Worm (Caenorhabditis elegans) whole organism, late embryonic: ENCODE measurements around the gene dlc-3.

Experiments used
- C08G9.2 ChIP-seq: sonication (generic microtip); optimal IDR thresholded peaks from 2 replicates; lab custom pipeline; 2016; ENCODE audit warnings: mild to moderate bottlenecking, missing genetic modification characterization, moderate library complexity, missing compliant biosample characterization
- C38D4.7 ChIP-seq: fragments of 200-800 bp; sonication (Bioruptor generic); optimal IDR thresholded peaks from 2 replicates; lab custom pipeline; 2018; ENCODE audit warnings: mild to moderate bottlenecking, missing genetic modification characterization, moderate library complexity, missing compliant biosample characterization
- K02D7.2 ChIP-seq: sonication (generic microtip); optimal IDR thresholded peaks from 2 replicates; lab custom pipeline; 2017; ENCODE audit warnings: mild to moderate bottlenecking, missing genetic modification characterization, missing compliant biosample characterization
- ama-1 ChIP-seq: fragments of 150-350 bp; optimal IDR thresholded peaks from 2 replicates; lab custom pipeline; 2014
- ceh-14 ChIP-seq: sonication (generic microtip); optimal IDR thresholded peaks from 2 replicates; lab custom pipeline; 2016; ENCODE audit warnings: missing genotype, missing genetic modification characterization, missing compliant biosample characterization
- ceh-18 ChIP-seq: sonication (generic microtip); optimal IDR thresholded peaks from 2 replicates; lab custom pipeline; 2016; ENCODE audit warnings: missing genetic modification characterization, missing compliant biosample characterization
- ceh-19 ChIP-seq: fragments of 200-800 bp; sonication (Bioruptor generic); optimal IDR thresholded peaks from 2 replicates; lab custom pipeline; 2018; ENCODE audit warnings: mild to moderate bottlenecking, missing genetic modification characterization, missing compliant biosample characterization
- ceh-31 ChIP-seq: sonication (generic microtip); optimal IDR thresholded peaks from 2 replicates; lab custom pipeline; 2016; ENCODE audit warnings: missing genetic modification characterization, missing compliant biosample characterization
- ceh-34 ChIP-seq: sonication (generic microtip); optimal IDR thresholded peaks from 2 replicates; lab custom pipeline; 2016; ENCODE audit warnings: mild to moderate bottlenecking, missing genetic modification characterization, missing compliant biosample characterization
- ceh-6 ChIP-seq: fragments of 200-800 bp; sonication (Bioruptor generic); optimal IDR thresholded peaks from 2 replicates; lab custom pipeline; 2018; ENCODE audit warnings: mild to moderate bottlenecking, missing genetic modification characterization, missing compliant biosample characterization
- ceh-9 ChIP-seq: sonication (generic microtip); optimal IDR thresholded peaks from 2 replicates; lab custom pipeline; 2016; ENCODE audit warnings: mild to moderate bottlenecking, missing genetic modification characterization, inconsistent platforms, missing compliant biosample characterization
- dmd-4 ChIP-seq: sonication (generic microtip); optimal IDR thresholded peaks from 2 replicates; lab custom pipeline; 2016; ENCODE audit warnings: borderline replicate concordance, missing genetic modification characterization, missing compliant biosample characterization
- fax-1 ChIP-seq: sonication (generic microtip); optimal IDR thresholded peaks from 2 replicates; lab custom pipeline; 2016; ENCODE audit warnings: missing genotype, missing genetic modification characterization, missing compliant biosample characterization
- fkh-10 ChIP-seq: fragments of 150-350 bp; optimal IDR thresholded peaks from 2 replicates; lab custom pipeline; 2014; ENCODE audit warnings: missing biosample characterization, missing genetic modification reagents, missing genetic modification characterization
- hlh-13 ChIP-seq: fragments of 200-800 bp; sonication (Bioruptor generic); optimal IDR thresholded peaks from 2 replicates; lab custom pipeline; 2018; ENCODE audit warnings: mild to moderate bottlenecking, missing genetic modification characterization, missing compliant biosample characterization
- hlh-30 ChIP-seq: sonication (generic microtip); optimal IDR thresholded peaks from 2 replicates; lab custom pipeline; 2017; ENCODE audit warnings: antibody characterized with exemption, missing genetic modification characterization, missing compliant biosample characterization; ENCODE audit not compliant: insufficient read depth
- hlh-6 ChIP-seq: sonication (generic microtip); optimal IDR thresholded peaks from 2 replicates; lab custom pipeline; 2016; ENCODE audit warnings: missing genotype, missing genetic modification characterization, missing compliant biosample characterization
- lin-11 ChIP-seq: fragments of 200-800 bp; sonication (Bioruptor generic); optimal IDR thresholded peaks from 2 replicates; lab custom pipeline; 2018; ENCODE audit warnings: mild to moderate bottlenecking, missing genetic modification characterization, missing compliant biosample characterization
- mec-3 ChIP-seq: sonication (generic microtip); optimal IDR thresholded peaks from 2 replicates; lab custom pipeline; 2016; ENCODE audit warnings: borderline replicate concordance, missing genetic modification characterization, missing compliant biosample characterization
- nhr-11 ChIP-seq: fragments of 150-350 bp; optimal IDR thresholded peaks from 2 replicates; lab custom pipeline; 2014; ENCODE audit warnings: missing biosample characterization, missing genetic modification characterization
- pag-3 ChIP-seq: sonication (generic microtip); optimal IDR thresholded peaks from 2 replicates; lab custom pipeline; 2016; ENCODE audit warnings: missing compliant biosample characterization, missing genetic modification characterization, borderline replicate concordance
- pax-1 ChIP-seq: fragments of 150-350 bp; optimal IDR thresholded peaks from 2 replicates; lab custom pipeline; 2014; ENCODE audit warnings: missing biosample characterization, missing genetic modification characterization
- pha-2 ChIP-seq: sonication (generic microtip); optimal IDR thresholded peaks from 2 replicates; lab custom pipeline; 2017; ENCODE audit warnings: mild to moderate bottlenecking, missing genetic modification characterization, missing compliant biosample characterization
- pros-1 ChIP-seq: fragments of 150-350 bp; optimal IDR thresholded peaks from 2 replicates; lab custom pipeline; 2014; ENCODE audit warnings: missing biosample characterization, missing genetic modification reagents, missing genetic modification characterization
- ref-2 ChIP-seq: sonication (generic microtip); optimal IDR thresholded peaks from 2 replicates; lab custom pipeline; 2016; ENCODE audit warnings: missing genetic modification characterization, missing compliant biosample characterization
- sdc-2 ChIP-seq: sonication (generic microtip); optimal IDR thresholded peaks from 2 replicates; lab custom pipeline; 2016; ENCODE audit warnings: missing genotype, missing genetic modification characterization, missing compliant biosample characterization
- sox-2 ChIP-seq: fragments of 200-800 bp; sonication (Bioruptor generic); IDR thresholded peaks from 2 replicates; pipeline ENCODE4 v1.3.6; 2022; ENCODE audit warnings: missing genetic modification reagents, missing genetic modification characterization, missing compliant biosample characterization
- sox-4 ChIP-seq: sonication (generic microtip); optimal IDR thresholded peaks from 2 replicates; lab custom pipeline; 2017; ENCODE audit warnings: mild to moderate bottlenecking, missing genetic modification characterization, inconsistent platforms, missing compliant biosample characterization
- tbx-2 ChIP-seq: sonication (generic microtip); optimal IDR thresholded peaks from 2 replicates; lab custom pipeline; 2016; ENCODE audit warnings: missing genetic modification characterization, missing compliant biosample characterization
- tbx-7 ChIP-seq: sonication (generic microtip); optimal IDR thresholded peaks from 2 replicates; lab custom pipeline; 2016; ENCODE audit warnings: missing genotype, missing genetic modification characterization, missing compliant biosample characterization
- ttx-3 ChIP-seq: sonication (generic microtip); optimal IDR thresholded peaks from 2 replicates; lab custom pipeline; 2016; ENCODE audit warnings: missing genetic modification reagents, missing genetic modification characterization, missing compliant biosample characterization
- unc-3 ChIP-seq, 2 experiments: fragments of 200-800 bp in 1 of 2; sonication (Bioruptor generic) in 1 of 2; sonication (generic microtip) in 1 of 2; conservative IDR thresholded peaks in 1 of 2; optimal IDR thresholded peaks in 1 of 2; 2 replicates each; pipeline versions ENCODE4 v1.3.6 to Lab custom; 2016 to 2022; ENCODE audit warnings: missing compliant biosample characterization in 2 of 2, missing genetic modification characterization in 2 of 2, missing genetic modification reagents in 1 of 2
- unc-42 ChIP-seq: sonication (generic microtip); optimal IDR thresholded peaks from 2 replicates; lab custom pipeline; 2016; ENCODE audit warnings: missing genotype, missing genetic modification characterization, missing compliant biosample characterization
- zip-5 ChIP-seq: sonication (generic microtip); optimal IDR thresholded peaks from 2 replicates; lab custom pipeline; 2016; ENCODE audit warnings: missing genetic modification characterization, missing compliant biosample characterization
- ztf-16 ChIP-seq: sonication (generic microtip); optimal IDR thresholded peaks from 2 replicates; lab custom pipeline; 2017; ENCODE audit warnings: missing genetic modification characterization, missing compliant biosample characterization

The dlc-3 gene

ce11 chrIV:16403283-16403682, 28.7 kb upstream of the dlc-3 start:
- TF ChIP-seq hlh-30 (tag; lab: Kevin White, UChicago), result no peak
- TF ChIP-seq ama-1, result no peak
- peak; percentile 72 for TF ChIP-seq ref-2 (tag; lab: Kevin White, UChicago)

DNA sequence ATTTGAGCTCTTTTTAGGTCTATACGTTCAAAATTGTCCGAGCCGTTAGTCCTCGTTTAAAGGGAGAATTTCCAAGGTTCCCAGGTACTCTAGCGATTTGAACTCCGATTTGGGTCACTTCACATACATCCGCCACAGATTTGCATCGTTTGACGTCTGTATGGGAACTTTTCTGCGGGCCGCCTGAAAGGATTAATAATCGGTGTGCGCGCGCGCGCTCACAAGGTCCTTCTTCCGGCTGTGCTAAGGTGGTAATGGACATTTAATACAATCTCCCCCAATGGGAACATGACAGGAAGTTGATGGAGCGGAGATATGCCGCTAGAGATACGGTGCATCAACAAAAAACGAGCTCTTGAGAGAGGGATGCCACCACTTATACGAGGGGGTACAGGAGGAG, 24.2 kb upstream of the dlc-3 start:
- no peak for TF ChIP-seq mec-3
- no peak for TF ChIP-seq dmd-4 (tag; lab: Kevin White, UChicago)
- no peak for TF ChIP-seq ceh-19 (GFP tag; lab: Kevin White, UChicago)
- TF ChIP-seq C38D4.7 (GFP tag; lab: Kevin White, UChicago), result no peak
- TF ChIP-seq fax-1 (tag; lab: Kevin White, UChicago), result no peak
- TF ChIP-seq K02D7.2 (tag; lab: Kevin White, UChicago), result no peak
- no peak for TF ChIP-seq ama-1
- no peak for TF ChIP-seq ztf-16 (tag; lab: Kevin White, UChicago)
- TF ChIP-seq unc-3 (GFP tag; conservative IDR thresholded peaks at IDR 0.05; lab: Robert Waterston, UW), result no peak
- TF ChIP-seq unc-3 (tag; optimal IDR thresholded peaks at IDR 0.05; lab: Kevin White, UChicago), result no peak
- TF ChIP-seq C08G9.2 (tag; lab: Kevin White, UChicago), result no peak
- TF ChIP-seq fkh-10 (GFP tag; lab: Kevin White, UChicago), result no peak
- TF ChIP-seq ceh-9, result no peak

DNA sequence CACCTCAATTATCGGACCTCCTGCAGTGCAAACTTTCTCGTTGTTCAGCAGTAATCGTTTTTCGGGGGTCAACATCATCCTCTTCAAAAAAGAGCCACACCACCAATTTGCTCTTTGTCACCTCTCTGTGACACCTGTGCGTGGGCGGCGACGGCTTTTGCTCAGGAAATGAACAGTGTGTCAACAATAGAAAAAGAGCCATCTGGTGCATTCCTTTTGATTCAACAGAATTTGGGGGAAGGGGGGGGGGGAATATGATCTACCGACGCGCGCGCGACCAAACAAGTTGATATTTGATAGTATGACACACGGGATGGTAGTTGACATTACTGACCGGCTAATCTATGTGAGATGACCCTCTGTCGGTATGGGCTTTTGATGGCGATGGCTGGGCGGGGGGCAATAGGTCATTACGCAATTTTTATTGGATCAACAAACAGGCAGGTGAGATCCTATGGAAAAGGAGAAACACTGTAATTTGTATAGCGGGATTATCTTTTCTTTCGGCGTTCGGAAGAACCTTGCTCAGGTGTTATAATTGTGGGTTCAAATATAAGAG, 21.9 kb upstream of the dlc-3 start:
- TF ChIP-seq sdc-2 (tag; lab: Kevin White, UChicago) (no peak), sox-2 (GFP tag; lab: Robert Waterston, UW) (peak; percentile 48), nhr-11 (no peak), ref-2 (tag; lab: Kevin White, UChicago) (peak; percentile 45), tbx-7 (tag; lab: Kevin White, UChicago) (no peak), pax-1 (peak; percentile 28), ceh-31 (tag; lab: Kevin White, UChicago) (peak; percentile 20), pag-3 (no peak), ceh-34 (peak; percentile 87), pros-1 (tag; lab: Kevin White, UChicago) (no peak), tbx-2 (tag; lab: Kevin White, UChicago) (peak; percentile 77), ama-1 (no peak)
- TF ChIP-seq, all 69 proteins: peak for 6

DNA sequence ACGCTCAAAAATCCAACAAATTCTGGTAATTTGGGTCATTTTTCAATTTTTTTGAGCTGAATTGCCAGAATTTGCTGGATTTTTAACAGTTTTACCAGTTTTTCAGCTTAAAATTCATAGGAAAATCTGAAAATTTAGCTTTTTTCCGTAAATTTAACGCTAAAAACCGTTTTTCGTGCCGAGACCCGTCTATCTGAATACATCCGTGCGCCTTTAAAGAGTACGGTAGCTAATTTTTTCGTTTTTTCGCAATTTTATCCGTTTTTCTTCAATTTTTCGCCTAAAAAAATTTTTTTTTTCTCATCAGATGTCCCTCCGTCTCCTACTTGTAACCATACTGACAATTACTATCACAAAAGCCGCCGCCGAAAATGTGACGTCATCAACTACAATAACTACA, 20.3 kb upstream of the dlc-3 start, which contains the start of gene Y65A5A.2:
Gene Y65A5A.2, plus strand, starts transcription at position 308 of the 400 bp plus-strand sequence.
- TF ChIP-seq pag-3 (no peak), ceh-31 (tag; lab: Kevin White, UChicago) (no peak), C38D4.7 (GFP tag; lab: Kevin White, UChicago) (no peak), lin-11 (tag; lab: Kevin White, UChicago) (no peak), sox-4 (tag; lab: Kevin White, UChicago) (no peak), dmd-4 (tag; lab: Kevin White, UChicago) (no peak), ceh-14 (no peak), pha-2 (no peak), ref-2 (tag; lab: Kevin White, UChicago) (no peak), hlh-6 (tag; lab: Kevin White, UChicago) (no peak), hlh-13 (GFP tag; lab: Kevin White, UChicago) (no peak), ttx-3 (tag; lab: Kevin White, UChicago) (no peak), K02D7.2 (tag; lab: Kevin White, UChicago) (no peak), zip-5 (tag; lab: Kevin White, UChicago) (no peak), ceh-18 (no peak), ceh-19 (GFP tag; lab: Kevin White, UChicago) (no peak), unc-3 (GFP tag; conservative IDR thresholded peaks at IDR 0.05; lab: Robert Waterston, UW) (no peak), unc-3 (tag; optimal IDR thresholded peaks at IDR 0.05; lab: Kevin White, UChicago) (no peak), ceh-6 (GFP tag; lab: Kevin White, UChicago) (no peak), unc-42 (tag; lab: Kevin White, UChicago) (no peak), tbx-7 (tag; lab: Kevin White, UChicago) (no peak)
